Fruit fly (Drosophila melanogaster) whole organism: ENCODE data around the gene CG12236.

ENCODE experiments used
- Dll ChIP-seq: fragments of >200 bp; optimal IDR thresholded peaks from 2 replicates; lab custom pipeline; 2017
- pan ChIP-seq: fragments of >200 bp; optimal IDR thresholded peaks from 2 replicates; lab custom pipeline; 2017

DNA sequence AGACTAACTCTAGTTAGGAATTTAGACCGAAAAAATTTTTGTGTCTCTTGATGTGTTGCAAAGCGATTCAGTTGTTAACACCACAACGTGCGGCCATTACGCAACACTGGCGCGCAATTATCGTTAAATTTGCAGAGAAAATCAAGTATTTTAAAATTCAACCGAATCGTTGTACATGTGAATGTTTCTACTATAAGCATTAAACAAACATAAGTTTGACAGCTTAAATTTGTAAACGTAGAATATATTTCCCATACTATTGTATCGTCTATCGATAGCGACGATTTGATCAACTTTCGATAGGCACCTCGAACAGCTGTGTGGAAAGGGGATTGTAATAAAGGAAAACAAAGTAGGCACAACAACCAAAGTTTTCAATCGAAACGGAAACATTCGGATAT lies 28.4 kb upstream of the CG12236 start, which contains the start of the genes Usp30 and CG16721:
- TF ChIP-seq pan (no peak), Dll (lab: Kevin White, UChicago) (no peak)
